Worm (Caenorhabditis elegans): ENCODE data around the gene fbxa-120.

DNA sequence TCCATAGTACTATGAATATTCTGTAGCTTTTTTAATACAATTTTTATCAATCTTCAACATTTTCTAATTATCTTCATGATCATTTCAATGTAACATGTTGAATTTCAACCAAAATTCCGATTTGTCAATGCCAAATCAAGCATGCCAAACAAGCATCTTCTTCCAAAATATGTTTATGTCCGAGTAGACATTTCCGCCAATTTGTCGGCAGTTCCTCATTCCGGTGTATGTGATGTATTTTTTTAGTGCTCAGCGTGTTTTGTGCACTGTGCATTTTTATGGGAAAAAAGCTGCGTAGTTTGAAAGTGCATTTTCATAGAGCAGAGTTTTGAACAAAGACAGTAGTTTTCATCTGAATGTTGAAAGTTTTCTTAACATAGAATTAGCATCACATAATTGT is 46.9 kb downstream of the fbxa-120 start:
- TF ChIP-seq elt-3 (tag; optimal IDR thresholded peaks at IDR 0.05) = no peak
- no peak for TF ChIP-seq sptf-1 (tag; optimal IDR thresholded peaks at IDR 0.05)

Data from whole organism, mixed stage, embryonic.